Worm (Caenorhabditis elegans): ENCODE results near the gene sir-2.1.
"Not testable (repeated sequence)": the region's sequence is repeated elsewhere in the genome, so short reads cannot be mapped to it uniquely, and the experiment has no call there.

The sir-2.1 gene

ce11 chrIV:10330962-10331361, 35.1 kb downstream of the sir-2.1 start (continued):
- TF ChIP-seq madf-6 (GFP tag; IDR thresholded peaks at IDR 0.05) = no peak
- no peak for TF ChIP-seq lir-1 (GFP tag; conservative IDR thresholded peaks at IDR 0.05)
- TF ChIP-seq K12H6.12 (tag; optimal IDR thresholded peaks at IDR 0.05) = peak; percentile 5
- no peak for TF ChIP-seq egl-18 (GFP tag; IDR thresholded peaks at IDR 0.05)
- TF ChIP-seq zfh-2 (GFP tag; conservative IDR thresholded peaks at IDR 0.05) = peak; percentile 95
- no peak for TF ChIP-seq dpff-1 (tag; optimal IDR thresholded peaks at IDR 0.05)
- no peak for TF ChIP-seq ets-4 (GFP tag; optimal IDR thresholded peaks at IDR 0.05)
- no peak for TF ChIP-seq athp-1 (tag; optimal IDR thresholded peaks at IDR 0.05)
- peak; percentile 36 for TF ChIP-seq ceh-27 (GFP tag; optimal IDR thresholded peaks at IDR 0.05)
- no peak for TF ChIP-seq ztf-3 (GFP tag; optimal IDR thresholded peaks at IDR 0.05)
- TF ChIP-seq nfya-1 (tag; optimal IDR thresholded peaks at IDR 0.05; ENCODE audit: borderline replicate concordance, insufficient read depth) = no peak
- TF ChIP-seq cebp-1 (GFP tag; IDR thresholded peaks at IDR 0.05) = no peak
- peak; percentile 57 for TF ChIP-seq cebp-1 (tag; optimal IDR thresholded peaks at IDR 0.05)
- TF ChIP-seq madf-10 (tag; optimal IDR thresholded peaks at IDR 0.05) = no peak
- TF ChIP-seq mcd-1 (GFP tag; IDR thresholded peaks at IDR 0.05) = no peak
- no peak for TF ChIP-seq hlh-26 (GFP tag; conservative IDR thresholded peaks at IDR 0.05)
- no peak for TF ChIP-seq ztf-6 (GFP tag; IDR thresholded peaks at IDR 0.05)
- peak; percentile 12 for TF ChIP-seq lin-40 (tag; optimal IDR thresholded peaks at IDR 0.05)
- TF ChIP-seq attf-3 (GFP tag; conservative IDR thresholded peaks at IDR 0.05) = no peak
- TF ChIP-seq ztf-18 (tag; optimal IDR thresholded peaks at IDR 0.05) = no peak
- TF ChIP-seq hmg-1.2 (GFP tag; IDR thresholded peaks at IDR 0.05) = no peak
- TF ChIP-seq lag-1 (GFP tag; IDR thresholded peaks at IDR 0.05) = no peak
- no peak for TF ChIP-seq tlf-1 (GFP tag; optimal IDR thresholded peaks at IDR 0.05)
- TF ChIP-seq die-1 (tag; optimal IDR thresholded peaks at IDR 0.05) = no peak
- no peak for TF ChIP-seq nfyb-1 (GFP tag; IDR thresholded peaks at IDR 0.05)
- no peak for TF ChIP-seq attf-5 (GFP tag; optimal IDR thresholded peaks at IDR 0.05)
- no peak for TF ChIP-seq ztf-28 (GFP tag; IDR thresholded peaks at IDR 0.05)
- no peak for TF ChIP-seq F37B4.10 (GFP tag; IDR thresholded peaks at IDR 0.05)
- no peak for TF ChIP-seq zim-3 (tag; optimal IDR thresholded peaks at IDR 0.05)
- no peak for TF ChIP-seq F39B2.1 (GFP tag; IDR thresholded peaks at IDR 0.05)
- peak; percentile 64; the same call in 1 of the 2 replicates for TF ChIP-seq egrh-3 (GFP tag; IDR thresholded peaks at IDR 0.05)
- TF ChIP-seq nfya-2 (GFP tag; IDR thresholded peaks at IDR 0.05) = no peak
- no peak for TF ChIP-seq ccch-3 (GFP tag; optimal IDR thresholded peaks at IDR 0.05)
- peak; percentile 12 for TF ChIP-seq lin-54 (GFP tag; optimal IDR thresholded peaks at IDR 0.05)

ce11 chrIV:10323368-10323767, 42.7 kb downstream of the sir-2.1 start:
- TF ChIP-seq F37B4.10 (GFP tag; IDR thresholded peaks at IDR 0.05) = 0 out of 2 replicates have a peak, but pooled peaks have one; percentile 21
- peak; percentile 42 for TF ChIP-seq ekl-4 (GFP tag; IDR thresholded peaks at IDR 0.05)
- peak; percentile 65 for TF ChIP-seq dox-1 (GFP tag; IDR thresholded peaks at IDR 0.05)
- TF ChIP-seq nfyb-1 (GFP tag; IDR thresholded peaks at IDR 0.05) = peak; percentile 73; the same call in 1 of the 2 replicates
- TF ChIP-seq ztf-28 (GFP tag; IDR thresholded peaks at IDR 0.05) = 0 out of 2 replicates have a peak, but pooled peaks have one; percentile 67
- 0 out of 2 replicates have a peak, but pooled peaks have one; percentile 19 for TF ChIP-seq F33H1.4 (GFP tag; IDR thresholded peaks at IDR 0.05)
- 0 out of 2 replicates have a peak, but pooled peaks have one; percentile 66 for TF ChIP-seq cebp-2 (GFP tag; IDR thresholded peaks at IDR 0.05)
- peak; percentile 46 for TF ChIP-seq hmg-1.2 (GFP tag; IDR thresholded peaks at IDR 0.05)
- peak; percentile 77; the same call in 1 of the 2 replicates for TF ChIP-seq aptf-3 (GFP tag; IDR thresholded peaks at IDR 0.05)
- 0 out of 2 replicates have a peak, but pooled peaks have one; percentile 28 for TF ChIP-seq bed-1 (GFP tag; IDR thresholded peaks at IDR 0.05)
- TF ChIP-seq rcor-1 (GFP tag; IDR thresholded peaks at IDR 0.05) = peak; percentile 45
- TF ChIP-seq D2030.7 (GFP tag; IDR thresholded peaks at IDR 0.05) = peak; percentile 61
- TF ChIP-seq egl-44 (GFP tag; IDR thresholded peaks at IDR 0.05) = peak; percentile 64; the same call in 1 of the 2 replicates
- 0 out of 2 replicates have a peak, but pooled peaks have one; percentile 19 for TF ChIP-seq cebp-1 (GFP tag; IDR thresholded peaks at IDR 0.05)
- not testable (repeated sequence) for TF ChIP-seq cebp-1 (tag; optimal IDR thresholded peaks at IDR 0.05); rpc-1 (optimal IDR thresholded peaks at IDR 0.05)
- TF ChIP-seq Y95B8A.8 (GFP tag; IDR thresholded peaks at IDR 0.05) = 0 out of 2 replicates have a peak, but pooled peaks have one; percentile 14
- TF ChIP-seq egrh-3 (GFP tag; IDR thresholded peaks at IDR 0.05) = peak; percentile 35; the same call in 1 of the 2 replicates
- TF ChIP-seq B0261.1 (tag; optimal IDR thresholded peaks at IDR 0.05) = peak; percentile 9
- peak; percentile 91 for TF ChIP-seq lin-26 (GFP tag; IDR thresholded peaks at IDR 0.05)
- peak; percentile 49 for TF ChIP-seq rpc-1 (tag; optimal IDR thresholded peaks at IDR 0.05)
- peak; percentile 76; the same call in 1 of the 2 replicates for TF ChIP-seq sea-2 (GFP tag; IDR thresholded peaks at IDR 0.05)
- peak; percentile 58 for TF ChIP-seq mcd-1 (GFP tag; IDR thresholded peaks at IDR 0.05)
